Worm (Caenorhabditis elegans): ENCODE data around the gene dlhd-1.

The dlhd-1 gene

DNA sequence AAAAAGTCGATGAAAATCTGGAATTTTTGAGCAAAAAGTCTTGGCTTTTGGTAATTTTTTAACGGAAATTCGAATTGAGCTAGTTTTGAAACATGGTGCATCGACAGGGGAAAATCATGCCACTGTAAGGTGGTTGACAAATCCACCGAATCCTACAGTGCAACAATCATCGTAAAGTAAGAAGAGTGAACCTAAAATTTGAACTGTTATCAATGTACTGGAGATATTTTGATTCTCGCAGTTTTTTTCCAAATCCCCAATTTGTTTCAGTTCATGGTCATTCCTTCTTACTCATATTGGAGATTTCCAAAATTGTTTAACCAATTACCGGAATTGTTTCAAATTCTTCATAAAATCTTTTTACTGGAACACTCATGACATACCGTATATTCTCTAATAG is 19.2 kb downstream of the dlhd-1 start (continued):
- TF ChIP-seq zfp-3 (GFP tag; conservative IDR thresholded peaks at IDR 0.05): peak; percentile 59; the same call in 1 of the 2 replicates
- TF ChIP-seq mxl-2 (GFP tag; conservative IDR thresholded peaks at IDR 0.05): no peak
- no peak for TF ChIP-seq lin-29 (GFP tag; IDR thresholded peaks at IDR 0.05)
- TF ChIP-seq D1046.2 (GFP tag; IDR thresholded peaks at IDR 0.05): peak; percentile 58; the same call in 1 of the 2 replicates
- no peak for TF ChIP-seq attf-4 (tag; optimal IDR thresholded peaks at IDR 0.05)
- peak; percentile 25 for TF ChIP-seq mep-1 (tag; optimal IDR thresholded peaks at IDR 0.05)
- TF ChIP-seq nhr-11 (tag; optimal IDR thresholded peaks at IDR 0.05): no peak
- peak; percentile 43; the same call in 1 of the 2 replicates for TF ChIP-seq dmd-6 (GFP tag; IDR thresholded peaks at IDR 0.05)
- no peak for TF ChIP-seq skn-1 (tag; optimal IDR thresholded peaks at IDR 0.05)
- TF ChIP-seq madf-5 (GFP tag; IDR thresholded peaks at IDR 0.05): peak in 1 of 2 experiments; percentile 24; a peak in 1 of 4 replicates
- peak; percentile 19; the same call in 1 of the 2 replicates for TF ChIP-seq lin-38 (GFP tag; IDR thresholded peaks at IDR 0.05)
- no peak for TF ChIP-seq vab-7 (GFP tag; IDR thresholded peaks at IDR 0.05)
- TF ChIP-seq daf-8 (GFP tag; IDR thresholded peaks at IDR 0.05): no peak
- TF ChIP-seq ceh-62 (tag; optimal IDR thresholded peaks at IDR 0.05): no peak
- TF ChIP-seq ces-1 (GFP tag; optimal IDR thresholded peaks at IDR 0.05): no peak
- TF ChIP-seq dmd-8 (GFP tag; IDR thresholded peaks at IDR 0.05): no peak
- TF ChIP-seq cey-2 (tag; optimal IDR thresholded peaks at IDR 0.05; ENCODE audit: borderline replicate concordance, insufficient read depth): no peak
- TF ChIP-seq gei-8 (GFP tag; optimal IDR thresholded peaks at IDR 0.05): no peak
- TF ChIP-seq ceh-20 (GFP tag; IDR thresholded peaks at IDR 0.05): no peak
- no peak for TF ChIP-seq set-16 (GFP tag; IDR thresholded peaks at IDR 0.05)

ce11 chrII:1151810-1152209 is 20.1 kb downstream of the dlhd-1 start:
- TF ChIP-seq T20F7.1 (GFP tag; optimal IDR thresholded peaks at IDR 0.05): no peak
- TF ChIP-seq Y48G9A.11 (GFP tag; IDR thresholded peaks at IDR 0.05): no peak
- no peak for TF ChIP-seq nhr-6 (tag; optimal IDR thresholded peaks at IDR 0.05)
- TF ChIP-seq F26F4.8 (GFP tag; conservative IDR thresholded peaks at IDR 0.05): no peak
- TF ChIP-seq unc-130 (GFP tag; optimal IDR thresholded peaks at IDR 0.05): no peak
- TF ChIP-seq php-3 (GFP tag; IDR thresholded peaks at IDR 0.05): no peak
- peak; percentile 75 for TF ChIP-seq aha-1 (tag)
- no peak for TF ChIP-seq dpl-1 (GFP tag; optimal IDR thresholded peaks at IDR 0.05)
- TF ChIP-seq egl-43 (GFP tag; IDR thresholded peaks at IDR 0.05): no peak
- no peak for TF ChIP-seq nhr-28 (tag; optimal IDR thresholded peaks at IDR 0.05)
- no peak for TF ChIP-seq lin-13 (GFP tag; optimal IDR thresholded peaks at IDR 0.05)
- TF ChIP-seq attf-4 (tag; optimal IDR thresholded peaks at IDR 0.05): no peak
- no peak for TF ChIP-seq dmd-9 (GFP tag; IDR thresholded peaks at IDR 0.05)
- no peak for TF ChIP-seq ceh-82 (tag; optimal IDR thresholded peaks at IDR 0.05)
- no peak for TF ChIP-seq ceh-20 (GFP tag; IDR thresholded peaks at IDR 0.05)
- peak in 1 of 2 experiments; percentile 64 for TF ChIP-seq unc-62 (GFP tag; optimal IDR thresholded peaks at IDR 0.05 in 1 of 2)
- TF ChIP-seq unc-62 (tag; optimal IDR thresholded peaks at IDR 0.05): no peak
- TF ChIP-seq zfp-2 (tag; optimal IDR thresholded peaks at IDR 0.05): no peak
- TF ChIP-seq arid-1 (GFP tag; conservative IDR thresholded peaks at IDR 0.05): no peak
- TF ChIP-seq ZK337.2 (GFP tag; IDR thresholded peaks at IDR 0.05): no peak
- TF ChIP-seq ceh-28 (tag; optimal IDR thresholded peaks at IDR 0.05): no peak
- TF ChIP-seq pha-4 (GFP tag; IDR thresholded peaks at IDR 0.05): 0 out of 2 replicates have a peak, but pooled peaks have one; percentile 21
- TF ChIP-seq pha-4 (tag; optimal IDR thresholded peaks at IDR 0.05): no peak
- no peak for TF ChIP-seq nhr-76 (tag; optimal IDR thresholded peaks at IDR 0.05)
